Fruit fly (Drosophila melanogaster) whole organism, wandering third instar larva: Measurements from ENCODE around the gene CG12299.
A peak's percentile ranks its signal among the peaks of the same experiment; 100 is the strongest.

ENCODE experiments used
- CG32264 ChIP-seq: fragments of 200-800 bp; sonication (Bioruptor generic); optimal IDR thresholded peaks from 2 replicates; lab custom pipeline; 2016; ENCODE audit warnings: missing biosample characterization, missing genetic modification characterization
- CrebA ChIP-seq: fragments of 200-800 bp; sonication (Bioruptor generic); optimal IDR thresholded peaks from 2 replicates; lab custom pipeline; 2016; ENCODE audit warnings: missing biosample characterization, mild to moderate bottlenecking, missing genetic modification characterization, borderline replicate concordance
- Dfd ChIP-seq: fragments of >200 bp; optimal IDR thresholded peaks from 2 replicates; lab custom pipeline; 2017; ENCODE audit warnings: missing biosample characterization, missing genetic modification characterization
- Dif ChIP-seq: fragments of 200-275, 200-300 bp; sonication (Bioruptor generic); optimal IDR thresholded peaks from 2 replicates; lab custom pipeline; 2018; ENCODE audit warnings: missing biosample characterization, missing genetic modification characterization; ENCODE audit not compliant: partially characterized antibody
- GATAd ChIP-seq: sonication (Bioruptor generic); optimal IDR thresholded peaks from 2 replicates; lab custom pipeline; 2016; ENCODE audit warnings: missing biosample characterization, missing genetic modification characterization
- HLH106 ChIP-seq: fragments of 200-800 bp; optimal IDR thresholded peaks from 3 replicates; lab custom pipeline; 2019; ENCODE audit warnings: missing biosample characterization, mild to moderate bottlenecking, missing genetic modification characterization, moderate library complexity
- Hnf4 ChIP-seq: fragments of 200-800 bp; sonication (Bioruptor generic); optimal IDR thresholded peaks from 2 replicates; lab custom pipeline; 2016; ENCODE audit warnings: missing biosample characterization, mild to moderate bottlenecking, missing genetic modification characterization
- Hr78 ChIP-seq: fragments of >200 bp; optimal IDR thresholded peaks from 2 replicates; lab custom pipeline; 2017; ENCODE audit warnings: missing biosample characterization, missing genetic modification characterization
- Hr83 ChIP-seq: fragments of 200-300 bp; sonication (Bioruptor generic); optimal IDR thresholded peaks from 2 replicates; lab custom pipeline; 2016; ENCODE audit warnings: missing biosample characterization, mild to moderate bottlenecking, missing genetic modification characterization, moderate library complexity; ENCODE audit not compliant: poor library complexity, severe bottlenecking
- Jra ChIP-seq: sonication (Bioruptor generic); optimal IDR thresholded peaks from 2 replicates; lab custom pipeline; 2016; ENCODE audit warnings: missing biosample characterization, missing genetic modification characterization
- Mio ChIP-seq: sonication (Bioruptor generic); optimal IDR thresholded peaks from 2 replicates; lab custom pipeline; 2016; ENCODE audit warnings: missing biosample characterization, missing genetic modification characterization
- N ChIP-seq: fragments of >200 bp; optimal IDR thresholded peaks from 2 replicates; lab custom pipeline; 2018; ENCODE audit warnings: missing biosample characterization, missing external identifiers, missing genetic modification characterization
- OdsH ChIP-seq: fragments of 200-800 bp; sonication (Bioruptor generic); optimal IDR thresholded peaks from 2 replicates; lab custom pipeline; 2016; ENCODE audit warnings: missing biosample characterization, mild to moderate bottlenecking, missing genetic modification characterization
- Rel ChIP-seq, 2 experiments: fragments of 200-800 bp; sonication (Bioruptor generic) in 1 of 2; optimal IDR thresholded peaks; 2 replicates in 1 of 2; 3 replicates in 1 of 2; lab custom pipeline; 2016 to 2019; ENCODE audit warnings: mild to moderate bottlenecking in 2 of 2, missing biosample characterization in 2 of 2, missing genetic modification characterization in 2 of 2, moderate library complexity in 1 of 2
- Sp1 ChIP-seq: fragments of 200-800 bp; sonication (Bioruptor generic); optimal IDR thresholded peaks from 3 replicates; lab custom pipeline; 2019; ENCODE audit warnings: missing biosample characterization, mild to moderate bottlenecking, missing genetic modification characterization, moderate library complexity
- Vsx2 ChIP-seq: fragments of 200-300, 225-300 bp; sonication (Bioruptor generic); optimal IDR thresholded peaks from 2 replicates; lab custom pipeline; 2018; ENCODE audit warnings: missing biosample characterization, missing genetic modification characterization; ENCODE audit not compliant: partially characterized antibody
- br ChIP-seq: fragments of 200-800 bp; sonication (Bioruptor generic); optimal IDR thresholded peaks from 2 replicates; lab custom pipeline; 2016; ENCODE audit warnings: missing biosample characterization, missing genetic modification characterization
- dl ChIP-seq, 2 experiments: fragments of 175-275, 200-275 bp in 1 of 2; fragments of 200-275 bp in 1 of 2; sonication (Bioruptor generic); optimal IDR thresholded peaks; lab custom pipeline; 2018; ENCODE audit warnings: mild to moderate bottlenecking in 2 of 2, missing biosample characterization in 2 of 2, missing genetic modification characterization in 2 of 2, moderate library complexity in 2 of 2; ENCODE audit not compliant: partially characterized antibody in 2 of 2, insufficient read depth in 1 of 2
- dmrt93B ChIP-seq: fragments of 200-800 bp; sonication (Bioruptor generic); optimal IDR thresholded peaks from 2 replicates; lab custom pipeline; 2018; ENCODE audit warnings: missing biosample characterization, mild to moderate bottlenecking, missing genetic modification characterization
- ey ChIP-seq: fragments of 200-800 bp; sonication (Bioruptor generic); optimal IDR thresholded peaks from 2 replicates; lab custom pipeline; 2016; ENCODE audit warnings: missing biosample characterization, missing genetic modification characterization
- foxo ChIP-seq, 2 experiments: fragments of 200-800 bp; sonication (Bioruptor generic); optimal IDR thresholded peaks; 2 replicates in 1 of 2; 3 replicates in 1 of 2; lab custom pipeline; 2016 to 2017; ENCODE audit warnings: missing biosample characterization in 2 of 2, missing genetic modification characterization in 2 of 2
- fru ChIP-seq: fragments of 200-800 bp; sonication (Bioruptor generic); optimal IDR thresholded peaks from 3 replicates; lab custom pipeline; 2016; ENCODE audit warnings: missing biosample characterization, mild to moderate bottlenecking, missing genetic modification characterization
- h ChIP-seq: fragments of 200-800 bp; sonication (Bioruptor generic); optimal IDR thresholded peaks from 3 replicates; lab custom pipeline; 2016; ENCODE audit warnings: missing biosample characterization, mild to moderate bottlenecking, missing genetic modification characterization
- jim ChIP-seq: fragments of 175-275, 200-325 bp; sonication (Bioruptor generic); optimal IDR thresholded peaks from 2 replicates; lab custom pipeline; 2016; ENCODE audit warnings: missing biosample characterization, mild to moderate bottlenecking, missing genetic modification characterization
- lola ChIP-seq: fragments of >200 bp; optimal IDR thresholded peaks from 2 replicates; lab custom pipeline; 2017; ENCODE audit warnings: missing biosample characterization, missing genetic modification characterization
- pan ChIP-seq: fragments of >200 bp; optimal IDR thresholded peaks from 2 replicates; lab custom pipeline; 2017
- psq ChIP-seq: fragments of 200-800 bp; sonication (Bioruptor generic); optimal IDR thresholded peaks from 3 replicates; lab custom pipeline; 2017; ENCODE audit warnings: missing biosample characterization, mild to moderate bottlenecking, missing genetic modification characterization, moderate library complexity
- rgr ChIP-seq: fragments of 200-800 bp; sonication (Bioruptor generic); optimal IDR thresholded peaks from 3 replicates; lab custom pipeline; 2016; ENCODE audit warnings: missing biosample characterization, mild to moderate bottlenecking, missing genetic modification characterization
- sage ChIP-seq: fragments of 200-800 bp; sonication (Bioruptor generic); optimal IDR thresholded peaks from 2 replicates; lab custom pipeline; 2016; ENCODE audit warnings: missing biosample characterization, mild to moderate bottlenecking, missing genetic modification characterization
- sv ChIP-seq: fragments of 200-800 bp; sonication (Bioruptor generic); optimal IDR thresholded peaks from 3 replicates; lab custom pipeline; 2016; ENCODE audit warnings: missing biosample characterization, missing genetic modification characterization
- tai ChIP-seq: sonication (Bioruptor generic); optimal IDR thresholded peaks from 2 replicates; lab custom pipeline; 2016; ENCODE audit warnings: missing biosample characterization, missing genetic modification characterization
- usp ChIP-seq: fragments of >200 bp; optimal IDR thresholded peaks from 2 replicates; lab custom pipeline; 2017; ENCODE audit warnings: missing biosample characterization, missing genetic modification characterization
- woc ChIP-seq: sonication (Bioruptor generic); optimal IDR thresholded peaks from 2 replicates; lab custom pipeline; 2016; ENCODE audit warnings: missing biosample characterization, mild to moderate bottlenecking, missing genetic modification characterization

The CG12299 gene

DNA sequence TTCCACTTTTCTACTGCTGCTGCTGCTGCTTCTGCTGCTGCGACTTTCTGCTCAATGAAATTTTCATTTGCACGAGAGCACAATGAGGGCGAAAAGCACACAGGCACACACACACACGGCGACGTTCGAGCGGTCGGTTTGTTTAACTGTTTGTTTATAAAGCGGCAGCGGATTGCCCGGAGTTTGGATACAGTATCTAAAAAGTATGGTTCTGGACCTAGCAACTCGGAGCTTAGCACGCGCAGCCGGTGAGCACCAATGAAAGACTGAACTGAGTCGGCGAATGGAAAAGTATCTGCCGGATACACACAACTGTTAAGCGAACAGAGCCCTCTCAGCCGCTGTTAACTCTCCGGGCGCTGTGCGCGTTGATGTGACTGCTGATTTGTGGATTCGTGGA lies 18.9 kb downstream of the CG12299 start, which contains the start of gene CG17124:
Gene CG17124, minus strand, starts transcription at position 277 of the 400 bp plus-strand sequence.
- no peak for TF ChIP-seq sv (GFP tag; lab: Kevin White, UChicago)
- no peak for TF ChIP-seq Hr78 (GFP tag; lab: Kevin White, UChicago)
- TF ChIP-seq N (GFP tag; lab: Kevin White, UChicago): no peak
- TF ChIP-seq ey: no peak
- TF ChIP-seq CG32264: no peak
- TF ChIP-seq pan (lab: Kevin White, UChicago): no peak
- TF ChIP-seq usp (GFP tag; lab: Kevin White, UChicago): no peak
- peak in 1 of 2 experiments; percentile 26 for TF ChIP-seq foxo (GFP tag; optimal IDR thresholded peaks at IDR 0.05; lab: Kevin White, UChicago)
- TF ChIP-seq psq (GFP tag; lab: Kevin White, UChicago): no peak
- no peak for TF ChIP-seq tai (GFP tag; lab: Kevin White, UChicago)
- TF ChIP-seq Hr83 (GFP tag; lab: Kevin White, UChicago): no peak
- no peak for TF ChIP-seq Jra (GFP tag; lab: Kevin White, UChicago)
- TF ChIP-seq Rel (GFP tag; optimal IDR thresholded peaks at IDR 0.05; lab: Kevin White, UChicago): no peak
- TF ChIP-seq Rel (tag; optimal IDR thresholded peaks at IDR 0.05; lab: Kevin White, UChicago): peak; percentile 22
- TF ChIP-seq Dif (GFP tag; lab: Kevin White, UChicago): peak; percentile 55
- TF ChIP-seq HLH106 (tag; lab: Kevin White, UChicago): peak; percentile 7
- no peak for TF ChIP-seq fru
- no peak for TF ChIP-seq br (GFP tag; lab: Kevin White, UChicago)
- TF ChIP-seq Vsx2: no peak
- TF ChIP-seq dmrt93B (GFP tag; lab: Kevin White, UChicago): no peak
- no peak for TF ChIP-seq CrebA (GFP tag; lab: Kevin White, UChicago)
- peak; percentile 7 for TF ChIP-seq Sp1 (GFP tag; lab: Kevin White, UChicago)
- peak; percentile 15 for TF ChIP-seq h (GFP tag; lab: Kevin White, UChicago)
- TF ChIP-seq rgr: peak; percentile 48
- no peak for TF ChIP-seq lola

DNA sequence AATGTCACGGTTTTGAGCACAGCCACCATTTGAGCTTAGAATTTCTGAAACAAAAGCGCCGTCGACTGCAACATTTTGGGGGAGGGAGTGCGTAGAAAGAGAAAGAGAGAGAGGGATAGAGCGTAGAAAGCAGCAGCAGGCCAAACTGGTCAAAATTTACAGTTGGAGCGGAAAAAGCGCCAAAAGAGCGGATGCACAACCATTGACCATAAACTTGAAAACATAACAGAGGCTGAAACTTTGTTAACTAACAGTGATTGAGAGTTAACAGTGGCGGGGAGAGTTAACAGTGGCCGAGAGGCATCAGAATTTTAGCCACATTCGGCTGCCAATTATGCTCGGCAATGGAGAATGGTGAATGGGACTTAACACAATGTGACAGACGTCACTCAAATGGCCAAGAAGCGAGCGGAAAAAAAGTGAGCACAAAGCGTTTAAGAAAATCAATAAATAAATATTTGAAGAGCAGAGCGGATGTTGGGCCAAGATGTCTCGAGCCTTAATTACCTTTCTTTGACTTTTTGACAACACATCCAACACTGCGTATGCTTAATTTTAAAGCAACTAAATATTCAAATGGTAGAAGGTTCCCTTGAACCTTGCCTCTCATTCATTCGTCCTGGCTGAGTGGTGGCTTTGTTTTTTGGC lies 20.0 kb downstream of the CG12299 start:
- TF ChIP-seq Mio (GFP tag; lab: Kevin White, UChicago) (no peak), dl (GFP tag; optimal IDR thresholded peaks at IDR 0.05; lab: Kevin White, UChicago; ENCODE audit: insufficient read depth in 1 of 2, partially characterized antibody in 2 of 2) (peak in 1 of 2 experiments; percentile 38), Dfd (GFP tag; lab: Kevin White, UChicago) (no peak)

DNA sequence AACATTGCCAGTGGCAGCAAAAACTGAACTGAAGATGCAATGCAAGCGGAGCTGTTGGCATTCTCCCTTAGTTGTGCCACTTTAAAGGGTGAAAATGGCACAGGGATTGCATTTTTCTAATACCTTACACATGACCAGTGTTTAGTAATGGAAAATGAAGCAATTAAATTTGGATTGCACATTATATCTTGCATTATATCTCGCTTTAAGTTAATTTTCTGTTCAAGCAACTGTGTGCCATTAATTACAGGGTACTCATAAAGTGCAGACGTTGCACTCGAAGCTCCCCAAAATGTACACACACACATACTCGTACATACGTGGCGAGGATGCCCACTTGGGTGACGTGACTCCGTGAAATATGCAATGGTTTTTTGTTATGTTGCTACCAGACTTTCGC lies 22.5 kb downstream of the CG12299 start:
- TF ChIP-seq woc (GFP tag; lab: Kevin White, UChicago): peak; percentile 37
- TF ChIP-seq OdsH: peak; percentile 16
- no peak for TF ChIP-seq Mio (GFP tag; lab: Kevin White, UChicago)
- TF ChIP-seq sage: no peak
- no peak for TF ChIP-seq rgr
- TF ChIP-seq h (GFP tag; lab: Kevin White, UChicago): peak; percentile 21
- peak in 1 of 2 experiments; percentile 50 for TF ChIP-seq foxo (GFP tag; optimal IDR thresholded peaks at IDR 0.05; lab: Kevin White, UChicago)
- no peak for TF ChIP-seq Hnf4 (GFP tag; lab: Kevin White, UChicago)
- peak; percentile 26 for TF ChIP-seq ey
- TF ChIP-seq Hr83 (GFP tag; lab: Kevin White, UChicago): no peak
- no peak for TF ChIP-seq lola
- no peak for TF ChIP-seq N (GFP tag; lab: Kevin White, UChicago)
- TF ChIP-seq usp (GFP tag; lab: Kevin White, UChicago): no peak
- TF ChIP-seq GATAd: no peak
- TF ChIP-seq jim (GFP tag; lab: Kevin White, UChicago): no peak
- TF ChIP-seq, all 38 proteins: peak for 5
